Fruit fly (Drosophila melanogaster) whole organism, prepupa: ENCODE results near the gene akirin.

Source experiments
- Blimp-1 ChIP-seq: fragments of 200-800 bp; sonication (Bioruptor generic); optimal IDR thresholded peaks from 3 replicates; lab custom pipeline; 2017; ENCODE audit warnings: missing biosample characterization, missing genetic modification characterization, mild to moderate bottlenecking, moderate library complexity, missing genetic modification reagents
- CG10669 ChIP-seq: fragments of 200-800 bp; sonication (Bioruptor generic); optimal IDR thresholded peaks from 3 replicates; lab custom pipeline; 2018; ENCODE audit warnings: missing biosample characterization, mild to moderate bottlenecking, missing genetic modification characterization, moderate library complexity
- CG11762 ChIP-seq: fragments of 200-800 bp; sonication (Bioruptor generic); optimal IDR thresholded peaks from 3 replicates; lab custom pipeline; 2016; ENCODE audit warnings: missing biosample characterization, missing genetic modification characterization; ENCODE audit not compliant: insufficient read depth
- CG15336 ChIP-seq: fragments of 200-800 bp; sonication (Bioruptor generic); IDR thresholded peaks from 2 replicates; pipeline ENCODE4 v1.3.6; 2022; ENCODE audit warnings: missing biosample characterization, missing genetic modification characterization
- CG1621 ChIP-seq: fragments of 200-800 bp; sonication (Bioruptor generic); optimal IDR thresholded peaks from 3 replicates; lab custom pipeline; 2018; ENCODE audit warnings: missing biosample characterization, mild to moderate bottlenecking, missing genetic modification characterization
- CG16779 ChIP-seq: fragments of 200-800 bp; sonication (Bioruptor generic); optimal IDR thresholded peaks from 3 replicates; lab custom pipeline; 2017; ENCODE audit warnings: missing biosample characterization, mild to moderate bottlenecking, missing genetic modification characterization
- CG3032 ChIP-seq: fragments of 200-800 bp; optimal IDR thresholded peaks from 2 replicates; lab custom pipeline; 2019; ENCODE audit warnings: missing biosample characterization, mild to moderate bottlenecking, missing genetic modification characterization, moderate library complexity
- CG31627 ChIP-seq: fragments of 200-800 bp; sonication (Bioruptor generic); optimal IDR thresholded peaks from 3 replicates; lab custom pipeline; 2016; ENCODE audit warnings: missing biosample characterization, missing genetic modification characterization
- CG32006 ChIP-seq: fragments of 200-800 bp; sonication (Bioruptor generic); optimal IDR thresholded peaks from 3 replicates; lab custom pipeline; 2017; ENCODE audit warnings: missing biosample characterization, mild to moderate bottlenecking, missing genetic modification characterization
- CG34406 ChIP-seq: fragments of 200-800 bp; sonication (Bioruptor generic); optimal IDR thresholded peaks from 3 replicates; lab custom pipeline; 2016; ENCODE audit warnings: missing biosample characterization, missing genetic modification characterization
- CG3919 ChIP-seq: fragments of 200-800 bp; sonication (Bioruptor generic); optimal IDR thresholded peaks from 3 replicates; lab custom pipeline; 2016; ENCODE audit warnings: missing biosample characterization, missing genetic modification characterization
- CG4318 ChIP-seq: fragments of 200-800 bp; sonication (Bioruptor generic); optimal IDR thresholded peaks from 3 replicates; lab custom pipeline; 2017; ENCODE audit warnings: missing biosample characterization, mild to moderate bottlenecking, missing genetic modification characterization
- CG6163 ChIP-seq: fragments of 200-800 bp; sonication (Bioruptor generic); IDR thresholded peaks from 3 replicates; pipeline ENCODE4 v1.3.6; 2022; ENCODE audit warnings: missing biosample characterization, missing genetic modification characterization
- CG6792 ChIP-seq: fragments of 200-800 bp; sonication (Bioruptor generic); optimal IDR thresholded peaks from 3 replicates; lab custom pipeline; 2016; ENCODE audit warnings: missing biosample characterization, missing genetic modification characterization
- CG6808 ChIP-seq: fragments of 200-800 bp; sonication (Bioruptor generic); optimal IDR thresholded peaks from 3 replicates; lab custom pipeline; 2017; ENCODE audit warnings: missing biosample characterization, missing genetic modification characterization, mild to moderate bottlenecking, moderate library complexity, missing genetic modification reagents
- CG6854 ChIP-seq: fragments of 200-800 bp; sonication (Bioruptor generic); optimal IDR thresholded peaks from 2 replicates; lab custom pipeline; 2017; ENCODE audit warnings: missing biosample characterization, mild to moderate bottlenecking, missing genetic modification characterization
- CG7368 ChIP-seq: fragments of 200-800 bp; sonication (Bioruptor generic); optimal IDR thresholded peaks from 3 replicates; lab custom pipeline; 2016; ENCODE audit warnings: missing biosample characterization, missing genetic modification characterization
- CG8119 ChIP-seq: fragments of 200-800 bp; sonication (Bioruptor generic); IDR thresholded peaks from 3 replicates; pipeline ENCODE4 v1.3.6; 2022; ENCODE audit warnings: missing biosample characterization, missing genetic modification characterization
- CG8319 ChIP-seq: fragments of 200-800 bp; sonication (Bioruptor generic); optimal IDR thresholded peaks from 3 replicates; lab custom pipeline; 2016; ENCODE audit warnings: missing biosample characterization, missing genetic modification characterization
- CG8632 ChIP-seq: fragments of 200-800 bp; sonication (Bioruptor generic); optimal IDR thresholded peaks from 3 replicates; lab custom pipeline; 2016; ENCODE audit warnings: missing biosample characterization, missing genetic modification characterization
- CG9139 ChIP-seq: fragments of 200-800 bp; sonication (Bioruptor generic); optimal IDR thresholded peaks from 3 replicates; lab custom pipeline; 2017; ENCODE audit warnings: missing biosample characterization, mild to moderate bottlenecking, missing genetic modification characterization
- Eip75B ChIP-seq: fragments of 200-800 bp; sonication (Bioruptor generic); optimal IDR thresholded peaks from 3 replicates; lab custom pipeline; 2016; ENCODE audit warnings: missing biosample characterization, missing genetic modification characterization
- Eip78C ChIP-seq: fragments of 200-800 bp; sonication (Bioruptor generic); peaks from one replicate; lab custom pipeline; 2016; ENCODE audit warnings: missing biosample characterization, missing genetic modification characterization
- Eip93F ChIP-seq: fragments of 200-800 bp; sonication (Bioruptor generic); optimal IDR thresholded peaks from 2 replicates; lab custom pipeline; 2016; ENCODE audit warnings: missing biosample characterization, mild to moderate bottlenecking, missing genetic modification characterization
- Ets21C ChIP-seq: fragments of 200-800 bp; sonication (Bioruptor generic); optimal IDR thresholded peaks from 3 replicates; lab custom pipeline; 2016; ENCODE audit warnings: missing biosample characterization, missing genetic modification characterization
- Ets96B ChIP-seq: fragments of 200-800 bp; optimal IDR thresholded peaks from 2 replicates; lab custom pipeline; 2019; ENCODE audit warnings: missing biosample characterization, mild to moderate bottlenecking, missing genetic modification characterization, moderate library complexity
- Gug ChIP-seq: fragments of 200-800 bp; sonication (Bioruptor generic); IDR thresholded peaks from 2 replicates; pipeline ENCODE4 v1.3.6; 2022; ENCODE audit warnings: missing biosample characterization, missing genetic modification characterization
- Hr38 ChIP-seq: sonication (Bioruptor generic); optimal IDR thresholded peaks from 2 replicates; lab custom pipeline; 2016; ENCODE audit warnings: missing biosample characterization, missing genetic modification characterization
- Hr4 ChIP-seq: fragments of 200-800 bp; sonication (Bioruptor generic); optimal IDR thresholded peaks from 3 replicates; lab custom pipeline; 2016; ENCODE audit warnings: missing biosample characterization, missing genetic modification characterization
- Lpt ChIP-seq: fragments of 200-800 bp; sonication (Bioruptor generic); optimal IDR thresholded peaks from 3 replicates; lab custom pipeline; 2016; ENCODE audit warnings: missing biosample characterization, missing genetic modification characterization
- Met ChIP-seq: fragments of 200-800 bp; sonication (Bioruptor generic); optimal IDR thresholded peaks from 3 replicates; lab custom pipeline; 2016; ENCODE audit warnings: missing biosample characterization, missing genetic modification characterization
- OdsH ChIP-seq: fragments of 200-800 bp; sonication (Bioruptor generic); optimal IDR thresholded peaks from 3 replicates; lab custom pipeline; 2016; ENCODE audit warnings: missing biosample characterization, missing genetic modification characterization
- Smox ChIP-seq: fragments of 200-800 bp; sonication (Bioruptor generic); optimal IDR thresholded peaks from 3 replicates; lab custom pipeline; 2016; ENCODE audit warnings: missing biosample characterization, missing genetic modification characterization
- Sox14 ChIP-seq: fragments of 200-800 bp; sonication (Bioruptor generic); optimal IDR thresholded peaks from 3 replicates; lab custom pipeline; 2016; ENCODE audit warnings: missing biosample characterization, missing genetic modification characterization
- Sox15 ChIP-seq: fragments of 200-800 bp; sonication (Bioruptor generic); optimal IDR thresholded peaks from 3 replicates; lab custom pipeline; 2016; ENCODE audit warnings: missing biosample characterization, missing genetic modification characterization
- achi ChIP-seq: fragments of 200-800 bp; sonication (Bioruptor generic); optimal IDR thresholded peaks from 3 replicates; lab custom pipeline; 2016; ENCODE audit warnings: missing biosample characterization, missing genetic modification characterization
- acj6 ChIP-seq: fragments of 200-800 bp; sonication (Bioruptor generic); optimal IDR thresholded peaks from 3 replicates; lab custom pipeline; 2016; ENCODE audit warnings: missing biosample characterization, missing genetic modification characterization
- cyc ChIP-seq: fragments of 200-800 bp; sonication (Bioruptor generic); optimal IDR thresholded peaks from 3 replicates; lab custom pipeline; 2016; ENCODE audit warnings: missing biosample characterization, missing genetic modification characterization
- dac ChIP-seq: fragments of 200-800 bp; sonication (Bioruptor generic); optimal IDR thresholded peaks from 2 replicates; lab custom pipeline; 2017; ENCODE audit warnings: missing biosample characterization, mild to moderate bottlenecking, missing genetic modification characterization
- dsx ChIP-seq: fragments of 200-800 bp; optimal IDR thresholded peaks from 3 replicates; lab custom pipeline; 2019; ENCODE audit warnings: missing biosample characterization, mild to moderate bottlenecking, missing genetic modification characterization, moderate library complexity; ENCODE audit not compliant: poor library complexity, severe bottlenecking
- eg ChIP-seq: fragments of 200-800 bp; sonication (Bioruptor generic); IDR thresholded peaks from 3 replicates; pipeline ENCODE4 v1.3.6; 2022; ENCODE audit warnings: missing biosample characterization, missing genetic modification characterization
- esn ChIP-seq: fragments of 200-800 bp; sonication (Bioruptor generic); optimal IDR thresholded peaks from 2 replicates; lab custom pipeline; 2016; ENCODE audit warnings: missing biosample characterization, mild to moderate bottlenecking, missing genetic modification characterization, moderate library complexity
- fd59A ChIP-seq: fragments of 200-800 bp; sonication (Bioruptor generic); optimal IDR thresholded peaks from 2 replicates; lab custom pipeline; 2017; ENCODE audit warnings: missing biosample characterization, mild to moderate bottlenecking, missing genetic modification characterization, missing genetic modification reagents
- fd85E ChIP-seq: fragments of 200-800 bp; sonication (Bioruptor generic); optimal IDR thresholded peaks from 3 replicates; lab custom pipeline; 2016; ENCODE audit warnings: missing biosample characterization, missing genetic modification characterization
- fkh ChIP-seq: fragments of 200-800 bp; sonication (Bioruptor generic); optimal IDR thresholded peaks from 3 replicates; lab custom pipeline; 2017; ENCODE audit warnings: missing biosample characterization, mild to moderate bottlenecking, missing genetic modification characterization, moderate library complexity
- lz ChIP-seq: fragments of 200-800 bp; sonication (Bioruptor generic); optimal IDR thresholded peaks from 3 replicates; lab custom pipeline; 2016; ENCODE audit warnings: missing biosample characterization, missing genetic modification characterization
- salr ChIP-seq, 2 experiments: fragments of 200-800 bp; sonication (Bioruptor generic); optimal IDR thresholded peaks; 3 replicates each; lab custom pipeline; 2016 to 2018; ENCODE audit warnings: missing biosample characterization in 2 of 2, missing genetic modification characterization in 2 of 2, mild to moderate bottlenecking in 1 of 2
- spab ChIP-seq: fragments of 200-800 bp; sonication (Bioruptor generic); optimal IDR thresholded peaks from 2 replicates; lab custom pipeline; 2017; ENCODE audit warnings: missing biosample characterization, mild to moderate bottlenecking, missing genetic modification characterization, missing genetic modification reagents
- ss ChIP-seq, 2 experiments: fragments of 200-800 bp; sonication (Bioruptor generic); optimal IDR thresholded peaks; 2 replicates in 1 of 2; 3 replicates in 1 of 2; lab custom pipeline; 2017 to 2018; ENCODE audit warnings: mild to moderate bottlenecking in 2 of 2, missing biosample characterization in 2 of 2, missing genetic modification characterization in 2 of 2, moderate library complexity in 1 of 2
- topi ChIP-seq: fragments of 200-800 bp; sonication (Bioruptor generic); optimal IDR thresholded peaks from 3 replicates; lab custom pipeline; 2016; ENCODE audit warnings: missing biosample characterization, missing genetic modification characterization
- vri ChIP-seq: fragments of 200-800 bp; sonication (Bioruptor generic); optimal IDR thresholded peaks from 3 replicates; lab custom pipeline; 2016; ENCODE audit warnings: missing biosample characterization, mild to moderate bottlenecking, missing genetic modification characterization

The akirin gene

DNA sequence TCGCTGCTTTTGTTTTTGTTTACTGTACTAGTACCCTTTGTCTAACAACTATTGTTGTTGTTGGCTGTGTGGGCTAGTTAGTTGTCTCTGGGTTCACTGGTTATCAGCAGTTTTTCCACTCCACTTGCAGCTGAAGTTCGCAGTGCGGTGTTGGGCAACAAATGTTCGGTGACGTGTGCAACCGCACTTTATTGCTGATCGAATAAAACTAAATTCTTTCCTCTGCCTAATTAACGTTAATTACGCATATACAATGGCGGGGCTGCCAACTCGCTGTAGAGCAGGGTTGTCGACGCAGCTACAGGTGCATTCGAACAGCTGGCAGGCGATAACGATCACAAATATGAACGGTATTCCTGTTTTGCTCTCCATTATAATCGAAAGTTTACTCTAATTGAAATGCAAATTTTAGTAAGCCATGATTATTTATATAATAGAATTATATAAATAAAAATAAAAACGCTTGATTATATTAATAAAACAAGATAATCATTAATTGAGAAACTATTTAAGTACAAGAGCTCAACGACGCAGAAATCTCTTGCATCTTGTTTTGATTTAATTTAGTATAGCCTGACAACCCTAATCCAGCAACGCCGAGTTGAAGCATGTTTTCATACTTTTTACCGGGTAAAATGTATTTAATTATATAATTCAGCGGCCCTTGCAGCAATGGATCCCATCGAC is 40.9 kb upstream of the akirin start, which contains the start of the genes mrva, CG42307 and mus312:
mrva (minus strand) TSS at position 276 of the 687 bp plus-strand sequence.
CG42307 (plus strand) TSS at position 566 of the 687 bp plus-strand sequence.
mus312 (plus strand) TSS at position 566 of the 687 bp plus-strand sequence.
- TF ChIP-seq topi (GFP tag; lab: Kevin White, UChicago) (no peak), CG6854 (GFP tag; lab: Kevin White, UChicago) (peak; percentile 13), CG31627 (GFP tag; lab: Kevin White, UChicago) (peak; percentile 44), salr (GFP tag; optimal IDR thresholded peaks at IDR 0.05; lab: Kevin White, UChicago) (peak in 1 of 2 experiments; percentile 21), Eip93F (GFP tag; lab: Kevin White, UChicago) (peak; percentile 52), CG32006 (GFP tag; lab: Kevin White, UChicago) (no peak), Blimp-1 (GFP tag; lab: Kevin White, UChicago) (peak; percentile 65), fd85E (GFP tag; lab: Kevin White, UChicago) (no peak), dac (GFP tag; lab: Kevin White, UChicago) (no peak), Lpt (no peak), CG8632 (GFP tag; lab: Kevin White, UChicago) (peak; percentile 86), CG16779 (tag; lab: Kevin White, UChicago) (no peak), fkh (no peak), vri (GFP tag; lab: Kevin White, UChicago) (no peak), CG11762 (GFP tag; lab: Kevin White, UChicago) (peak; percentile 76), Eip78C (GFP tag; lab: Kevin White, UChicago) (no peak), CG3919 (GFP tag; lab: Kevin White, UChicago) (no peak), CG1621 (no peak), Sox14 (GFP tag; lab: Kevin White, UChicago) (peak; percentile 79), cyc (peak; percentile 60), lz (GFP tag; lab: Kevin White, UChicago) (peak; percentile 62), CG15336 (GFP tag; lab: Robert Waterston, UW) (peak; percentile 82), CG8119 (GFP tag; lab: Robert Waterston, UW) (peak; percentile 80), achi (GFP tag; lab: Kevin White, UChicago) (peak; percentile 83), Met (GFP tag; lab: Kevin White, UChicago) (no peak), CG6792 (GFP tag; lab: Kevin White, UChicago) (peak; percentile 70), esn (GFP tag; lab: Kevin White, UChicago) (peak; percentile 78), eg (peak; percentile 89), CG3032 (tag; lab: Kevin White, UChicago) (peak; percentile 90), CG6808 (GFP tag; lab: Kevin White, UChicago) (no peak), fd59A (GFP tag; lab: Kevin White, UChicago) (peak; percentile 28), ss (GFP tag; optimal IDR thresholded peaks at IDR 0.05; lab: Kevin White, UChicago) (no peak), CG9139 (GFP tag; lab: Kevin White, UChicago) (no peak), CG7368 (GFP tag; lab: Kevin White, UChicago) (peak; percentile 50), Gug (GFP tag; lab: Robert Waterston, UW) (peak; percentile 77), OdsH (GFP tag; lab: Kevin White, UChicago) (no peak), Hr4 (GFP tag; lab: Kevin White, UChicago) (no peak), CG4318 (GFP tag; lab: Kevin White, UChicago) (no peak), Hr38 (GFP tag; lab: Kevin White, UChicago) (no peak), spab (GFP tag; lab: Kevin White, UChicago) (no peak), Ets21C (GFP tag; lab: Kevin White, UChicago) (no peak), CG6163 (GFP tag; lab: Robert Waterston, UW) (peak; percentile 78), Smox (GFP tag; lab: Kevin White, UChicago) (no peak), CG8319 (no peak), dsx (peak; percentile 48), CG34406 (GFP tag; lab: Kevin White, UChicago) (peak; percentile 81), Eip75B (no peak), CG10669 (GFP tag; lab: Kevin White, UChicago) (no peak), Sox15 (GFP tag; lab: Kevin White, UChicago) (peak; percentile 67), Ets96B (peak; percentile 85), acj6 (GFP tag; lab: Kevin White, UChicago) (no peak)
